Fruit fly (Drosophila melanogaster) whole organism, embryonic: ENCODE results near the gene CG6330.

ENCODE experiments used
- CG6854 ChIP-seq: fragments of 200-800 bp; sonication (Bioruptor generic); optimal IDR thresholded peaks from 3 replicates; lab custom pipeline; 2017; ENCODE audit warnings: missing biosample characterization, mild to moderate bottlenecking, missing genetic modification characterization
- CG8478 ChIP-seq: fragments of >200 bp; optimal IDR thresholded peaks from 2 replicates; lab custom pipeline; 2018

- no peak for TF ChIP-seq CG6854 (GFP tag; lab: Kevin White, UChicago)
- no peak for TF ChIP-seq CG8478 (lab: Kevin White, UChicago)
Observed at dm6 chr3R:26957132-26957531, 1.2 kb downstream of the CG6330 start.
